Fruit fly (Drosophila melanogaster) whole organism, embryonic: ENCODE data around the gene Drgx.
A peak's percentile ranks its signal among the peaks of the same experiment; 100 is the strongest.

Experiments
- BEAF-32 ChIP-seq: fragments of 200-800 bp; sonication (Bioruptor generic); optimal IDR thresholded peaks from 3 replicates; lab custom pipeline; 2017; ENCODE audit warnings: missing biosample characterization, missing genetic modification characterization, mild to moderate bottlenecking, moderate library complexity, missing genetic modification reagents
- CG13287 ChIP-seq: fragments of 200-800 bp; sonication (Bioruptor generic); IDR thresholded peaks from 2 replicates; pipeline ENCODE4 v1.3.6; 2022; ENCODE audit warnings: missing biosample characterization, missing genetic modification characterization; ENCODE audit not compliant: partially characterized antibody
- CG14860 ChIP-seq: fragments of 200-800 bp; sonication (Bioruptor generic); IDR thresholded peaks from 3 replicates; pipeline ENCODE4 v1.3.6; 2022; ENCODE audit warnings: missing biosample characterization, missing genetic modification characterization; ENCODE audit not compliant: partially characterized antibody
- CG15479 ChIP-seq: fragments of 200-800 bp; sonication (Bioruptor generic); optimal IDR thresholded peaks from 3 replicates; lab custom pipeline; 2019; ENCODE audit warnings: missing biosample characterization, mild to moderate bottlenecking, missing genetic modification characterization, moderate library complexity
- CG15696 ChIP-seq: fragments of 200-800 bp; sonication (Bioruptor generic); optimal IDR thresholded peaks from 2 replicates; lab custom pipeline; 2019; ENCODE audit warnings: missing biosample characterization, mild to moderate bottlenecking, missing genetic modification characterization, moderate library complexity
- CG17568 ChIP-seq: fragments of 200-800 bp; sonication (Bioruptor generic); optimal IDR thresholded peaks from 2 replicates; lab custom pipeline; 2018; ENCODE audit warnings: missing biosample characterization, mild to moderate bottlenecking, missing genetic modification characterization, moderate library complexity
- CG17802 ChIP-seq: fragments of 200-800 bp; sonication (Bioruptor generic); optimal IDR thresholded peaks from 2 replicates; lab custom pipeline; 2018; ENCODE audit warnings: missing biosample characterization, mild to moderate bottlenecking, missing genetic modification characterization, moderate library complexity
- CG2116 ChIP-seq: fragments of 200-800 bp; sonication (Bioruptor generic); optimal IDR thresholded peaks from 3 replicates; lab custom pipeline; 2018; ENCODE audit warnings: missing biosample characterization, mild to moderate bottlenecking, missing genetic modification characterization
- CG34376 ChIP-seq: fragments of 200-800 bp; sonication (Bioruptor generic); optimal IDR thresholded peaks from 2 replicates; lab custom pipeline; 2018; ENCODE audit warnings: missing biosample characterization, mild to moderate bottlenecking, missing genetic modification characterization
- CG34422 ChIP-seq: fragments of 200-800 bp; sonication (Bioruptor generic); IDR thresholded peaks from 3 replicates; pipeline ENCODE4 v1.3.6; 2022; ENCODE audit warnings: missing biosample characterization, missing genetic modification characterization
- CG6791 ChIP-seq: fragments of 200-800 bp; sonication (Bioruptor generic); IDR thresholded peaks from 3 replicates; pipeline ENCODE4 v1.3.6; 2022; ENCODE audit warnings: missing biosample characterization, missing genetic modification characterization; ENCODE audit not compliant: partially characterized antibody
- CG8765 ChIP-seq: fragments of 200-800 bp; sonication (Bioruptor generic); IDR thresholded peaks from 2 replicates; pipeline ENCODE4 v1.3.6; 2022; ENCODE audit warnings: missing biosample characterization, missing genetic modification characterization
- D ChIP-seq, 2 experiments: fragments of 200-800 bp in 1 of 2; fragments of >200 bp in 1 of 2; sonication (Bioruptor generic) in 1 of 2; optimal IDR thresholded peaks; 2 replicates in 1 of 2; 3 replicates in 1 of 2; lab custom pipeline; 2017; ENCODE audit warnings: mild to moderate bottlenecking in 1 of 2, missing biosample characterization in 1 of 2, missing genetic modification characterization in 1 of 2, missing genetic modification reagents in 1 of 2
- Dip2 ChIP-seq: fragments of 200-800 bp; sonication (Bioruptor generic); IDR thresholded peaks from 2 replicates; pipeline ENCODE4 v1.3.6; 2022; ENCODE audit warnings: missing biosample characterization, missing genetic modification characterization
- Dll ChIP-seq: fragments of 200-800 bp; sonication (Bioruptor generic); IDR thresholded peaks from 4 replicates; pipeline ENCODE4 v1.3.6; 2022; ENCODE audit warnings: missing biosample characterization, missing genetic modification characterization; ENCODE audit not compliant: partially characterized antibody
- Dp ChIP-seq: fragments of 200-800 bp; sonication (Bioruptor generic); optimal IDR thresholded peaks from 2 replicates; lab custom pipeline; 2018; ENCODE audit warnings: missing biosample characterization, mild to moderate bottlenecking, missing genetic modification characterization, moderate library complexity
- E2f1 ChIP-seq: fragments of 200-800 bp; sonication (Bioruptor generic); IDR thresholded peaks from 2 replicates; pipeline ENCODE4 v1.3.6; 2022; ENCODE audit warnings: missing biosample characterization, missing genetic modification characterization
- E2f2 ChIP-seq: fragments of 200-800 bp; sonication (Bioruptor generic); IDR thresholded peaks from 2 replicates; pipeline ENCODE4 v1.3.6; 2022; ENCODE audit warnings: missing biosample characterization, missing genetic modification characterization
- Fer1 ChIP-seq: fragments of 200-800 bp; sonication (Bioruptor generic); optimal IDR thresholded peaks from 2 replicates; lab custom pipeline; 2017; ENCODE audit warnings: missing biosample characterization, mild to moderate bottlenecking, missing genetic modification characterization
- HLH4C ChIP-seq: fragments of 200-800 bp; sonication (Bioruptor generic); IDR thresholded peaks from 3 replicates; pipeline ENCODE4 v1.3.6; 2022; ENCODE audit warnings: missing biosample characterization, missing genetic modification characterization; ENCODE audit not compliant: partially characterized antibody
- Hand ChIP-seq: fragments of 200-800 bp; sonication (Bioruptor generic); optimal IDR thresholded peaks from 2 replicates; lab custom pipeline; 2017; ENCODE audit warnings: mild to moderate bottlenecking, missing biosample characterization, missing genetic modification reagents, missing genetic modification characterization
- HmgZ ChIP-seq: fragments of 200-800 bp; sonication (Bioruptor generic); optimal IDR thresholded peaks from 2 replicates; lab custom pipeline; 2018; ENCODE audit warnings: missing biosample characterization, mild to moderate bottlenecking, missing genetic modification characterization
- Hmr ChIP-seq: fragments of 200-800 bp; sonication (Bioruptor generic); optimal IDR thresholded peaks from 3 replicates; lab custom pipeline; 2017; ENCODE audit warnings: mild to moderate bottlenecking, missing biosample characterization, missing genetic modification reagents, missing genetic modification characterization
- Hr39 ChIP-seq: fragments of >200 bp; optimal IDR thresholded peaks from 2 replicates; lab custom pipeline; 2017
- Kr ChIP-seq: fragments of 200-800 bp; sonication (Bioruptor generic); optimal IDR thresholded peaks from 2 replicates; lab custom pipeline; 2017; ENCODE audit warnings: missing biosample characterization, mild to moderate bottlenecking, missing genetic modification characterization
- Lhr ChIP-seq: fragments of 200-800 bp; sonication (Bioruptor generic); optimal IDR thresholded peaks from 3 replicates; lab custom pipeline; 2017; ENCODE audit warnings: mild to moderate bottlenecking, missing biosample characterization, missing genetic modification reagents, missing genetic modification characterization
- Pdp1 ChIP-seq, 2 experiments: fragments of 200-800 bp; sonication (Bioruptor generic); optimal IDR thresholded peaks; 3 replicates each; lab custom pipeline; 2016; ENCODE audit warnings: missing biosample characterization in 2 of 2, missing genetic modification characterization in 2 of 2, mild to moderate bottlenecking in 1 of 2, moderate library complexity in 1 of 2
- Sin3A ChIP-seq: fragments of >200 bp; optimal IDR thresholded peaks from 2 replicates; lab custom pipeline; 2018
- Sry-δ ChIP-seq: fragments of 200-800 bp; sonication (Bioruptor generic); optimal IDR thresholded peaks from 2 replicates; lab custom pipeline; 2016; ENCODE audit warnings: missing biosample characterization, missing genetic modification characterization
- Taf1 ChIP-seq: fragments of 200-800 bp; sonication (Bioruptor generic); IDR thresholded peaks from 2 replicates; pipeline ENCODE4 v1.3.6; 2022; ENCODE audit warnings: missing biosample characterization, missing genetic modification characterization
- amos ChIP-seq: fragments of 200-800 bp; sonication (Bioruptor generic); IDR thresholded peaks from 2 replicates; pipeline ENCODE4 v1.3.6; 2022; ENCODE audit warnings: missing biosample characterization, missing genetic modification characterization; ENCODE audit not compliant: partially characterized antibody
- ara ChIP-seq: fragments of 200-800 bp; sonication (Bioruptor generic); IDR thresholded peaks from 2 replicates; pipeline ENCODE4 v1.3.6; 2022; ENCODE audit warnings: missing biosample characterization, missing genetic modification characterization
- bbx ChIP-seq: fragments of 200-800 bp; sonication (Bioruptor generic); IDR thresholded peaks from 2 replicates; pipeline ENCODE4 v1.3.6; 2022; ENCODE audit warnings: missing biosample characterization, missing genetic modification characterization; ENCODE audit not compliant: partially characterized antibody
- chinmo ChIP-seq: fragments of 200-800 bp; sonication (Bioruptor generic); IDR thresholded peaks from 4 replicates; pipeline ENCODE4 v1.3.6; 2022; ENCODE audit warnings: missing biosample characterization, missing genetic modification characterization; ENCODE audit not compliant: partially characterized antibody
- disco-r ChIP-seq: fragments of 200-800 bp; sonication (Bioruptor generic); optimal IDR thresholded peaks from 2 replicates; lab custom pipeline; 2016; ENCODE audit warnings: missing biosample characterization, missing genetic modification characterization
- exex ChIP-seq: fragments of 200-800 bp; sonication (Bioruptor generic); optimal IDR thresholded peaks from 4 replicates; lab custom pipeline; 2018; ENCODE audit warnings: missing biosample characterization, mild to moderate bottlenecking, missing genetic modification characterization, moderate library complexity
- grn ChIP-seq: fragments of 200-800 bp; sonication (Bioruptor generic); optimal IDR thresholded peaks from 3 replicates; lab custom pipeline; 2017; ENCODE audit warnings: missing biosample characterization, missing genetic modification characterization
- insv ChIP-seq, 2 experiments: fragments of 200-800 bp; sonication (Bioruptor generic); optimal IDR thresholded peaks; 3 replicates each; lab custom pipeline; 2016 to 2018; ENCODE audit warnings: missing biosample characterization in 2 of 2, missing genetic modification characterization in 2 of 2
- ken ChIP-seq: fragments of 200-800 bp; sonication (Bioruptor generic); IDR thresholded peaks from 3 replicates; pipeline ENCODE4 v1.3.6; 2022; ENCODE audit warnings: missing biosample characterization, missing genetic modification characterization
- knrl ChIP-seq: fragments of 200-800 bp; sonication (Bioruptor generic); IDR thresholded peaks from 3 replicates; pipeline ENCODE4 v1.3.6; 2022; ENCODE audit warnings: missing biosample characterization, missing genetic modification characterization; ENCODE audit not compliant: partially characterized antibody
- lmd ChIP-seq: fragments of 200-800 bp; sonication (Bioruptor generic); IDR thresholded peaks from 2 replicates; pipeline ENCODE4 v1.3.6; 2022; ENCODE audit warnings: missing biosample characterization, missing genetic modification characterization
- mirr ChIP-seq: fragments of 200-800 bp; sonication (Bioruptor generic); optimal IDR thresholded peaks from 3 replicates; lab custom pipeline; 2018; ENCODE audit warnings: missing biosample characterization, mild to moderate bottlenecking, missing genetic modification characterization
- odd ChIP-seq: fragments of 200-800 bp; sonication (Bioruptor generic); optimal IDR thresholded peaks from 2 replicates; lab custom pipeline; 2017; ENCODE audit warnings: missing biosample characterization, mild to moderate bottlenecking, missing genetic modification characterization
- onecut ChIP-seq: fragments of 200-800 bp; sonication (Bioruptor generic); IDR thresholded peaks from 2 replicates; pipeline ENCODE4 v1.3.6; 2022; ENCODE audit warnings: missing biosample characterization, missing genetic modification characterization
- p53 ChIP-seq: fragments of 200-800 bp; sonication (Bioruptor generic); optimal IDR thresholded peaks from 2 replicates; lab custom pipeline; 2016; ENCODE audit warnings: missing biosample characterization, missing genetic modification characterization
- pzg ChIP-seq: fragments of 200-800 bp; sonication (Bioruptor generic); optimal IDR thresholded peaks from 3 replicates; lab custom pipeline; 2018; ENCODE audit warnings: missing biosample characterization, mild to moderate bottlenecking, missing genetic modification characterization, moderate library complexity
- run ChIP-seq: fragments of 200-800 bp; sonication (Bioruptor generic); optimal IDR thresholded peaks from 3 replicates; lab custom pipeline; 2018; ENCODE audit warnings: missing biosample characterization, mild to moderate bottlenecking, missing genetic modification characterization
- sna ChIP-seq: fragments of 200-800 bp; sonication (Bioruptor generic); IDR thresholded peaks from 2 replicates; pipeline ENCODE4 v1.3.6; 2022; ENCODE audit warnings: missing biosample characterization, missing genetic modification characterization; ENCODE audit not compliant: partially characterized antibody
- sqz ChIP-seq: fragments of 200-800 bp; sonication (Bioruptor generic); optimal IDR thresholded peaks from 3 replicates; lab custom pipeline; 2018; ENCODE audit warnings: missing biosample characterization, mild to moderate bottlenecking, missing genetic modification characterization

Drgx gene

DNA sequence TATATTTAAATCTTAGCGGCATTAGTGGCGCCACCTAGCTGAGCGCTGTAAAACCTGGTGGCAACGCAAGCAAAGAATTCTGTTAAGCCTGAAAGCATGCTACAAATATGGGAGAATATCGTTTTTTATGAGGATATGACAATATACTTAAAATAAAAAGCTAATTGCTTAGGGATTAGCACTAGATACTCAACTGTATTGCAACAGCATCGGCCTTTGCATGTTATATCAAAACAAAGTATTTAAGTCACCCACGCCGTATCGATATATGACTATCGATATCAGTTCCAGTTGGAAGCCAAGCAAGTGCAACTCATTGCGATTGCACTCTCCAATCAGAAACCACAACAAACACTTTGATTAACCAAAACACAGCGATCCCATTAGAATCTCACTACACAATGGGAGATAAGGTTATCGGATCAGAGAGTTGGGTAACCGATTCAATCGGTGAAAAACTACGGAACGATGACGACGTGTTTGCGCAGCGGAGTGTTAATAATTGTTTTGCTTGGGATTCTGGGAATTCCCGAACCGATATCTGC is 43.7 kb upstream of the Drgx start, which contains the start of gene Ugt36A1 (continued):
- TF ChIP-seq disco-r (GFP tag; lab: Kevin White, UChicago) (no peak), lmd (GFP tag; lab: Robert Waterston, UW) (no peak), knrl (peak; percentile 70), CG13287 (GFP tag; lab: Robert Waterston, UW) (peak; percentile 91), bbx (GFP tag; lab: Robert Waterston, UW) (peak; percentile 86), Hmr (GFP tag; lab: Kevin White, UChicago) (no peak), sna (GFP tag; lab: Robert Waterston, UW) (peak; percentile 91), BEAF-32 (GFP tag; lab: Kevin White, UChicago) (peak; percentile 79), Sin3A (lab: Kevin White, UChicago) (peak; percentile 24), odd (GFP tag; lab: Kevin White, UChicago) (peak; percentile 13), CG15696 (no peak), Dip2 (GFP tag; lab: Robert Waterston, UW) (peak; percentile 89), grn (peak; percentile 93), E2f1 (no peak), Pdp1 (GFP tag; optimal IDR thresholded peaks at IDR 0.05; lab: Kevin White, UChicago) (peak in 1 of 2 experiments; percentile 95), HLH4C (GFP tag; lab: Robert Waterston, UW) (peak; percentile 89), Fer1 (GFP tag; lab: Kevin White, UChicago) (no peak), Taf1 (GFP tag; lab: Robert Waterston, UW) (no peak), onecut (GFP tag; lab: Robert Waterston, UW) (peak; percentile 88), pzg (peak; percentile 19), CG6791 (GFP tag; lab: Robert Waterston, UW) (peak; percentile 81), Sry-δ (GFP tag; lab: Kevin White, UChicago) (peak; percentile 74), Dll (GFP tag; lab: Robert Waterston, UW) (peak; percentile 94), chinmo (0 out of 4 replicates have a peak, but pooled peaks have one; percentile 79), ken (GFP tag; lab: Robert Waterston, UW) (no peak), CG17802 (tag; lab: Kevin White, UChicago) (no peak), CG2116 (GFP tag; lab: Kevin White, UChicago) (peak; percentile 62), CG17568 (no peak), CG34376 (GFP tag; lab: Kevin White, UChicago) (peak; percentile 42), Dp (GFP tag; lab: Kevin White, UChicago) (peak; percentile 92), Hand (GFP tag; lab: Kevin White, UChicago) (no peak), ara (GFP tag; lab: Robert Waterston, UW) (no peak), D (optimal IDR thresholded peaks at IDR 0.05; lab: Kevin White, UChicago) (peak; percentile 79), D (GFP tag; optimal IDR thresholded peaks at IDR 0.05; lab: Kevin White, UChicago) (no peak), run (tag; lab: Kevin White, UChicago) (peak; percentile 62), exex (tag; lab: Kevin White, UChicago) (peak; percentile 71), Lhr (peak; percentile 22), Kr (GFP tag; lab: Kevin White, UChicago) (no peak), Hr39 (lab: Kevin White, UChicago) (no peak), amos (peak; percentile 76), CG14860 (GFP tag; lab: Robert Waterston, UW) (peak; percentile 70), mirr (peak; percentile 59), HmgZ (tag; lab: Kevin White, UChicago) (peak; percentile 18), CG34422 (GFP tag; lab: Robert Waterston, UW) (no peak), p53 (GFP tag; lab: Kevin White, UChicago) (no peak), E2f2 (GFP tag; lab: Robert Waterston, UW) (peak; percentile 96), insv (GFP tag; optimal IDR thresholded peaks at IDR 0.05; lab: Kevin White, UChicago) (peak; percentile 99 to 100), CG15479 (GFP tag; lab: Kevin White, UChicago) (peak; percentile 77), CG8765 (GFP tag; lab: Robert Waterston, UW) (no peak), sqz (no peak)
